Worm (Caenorhabditis elegans) whole organism, L4 larva: Measurements from ENCODE around the gene clec-38.

ENCODE experiments used
- F10B5.3 ChIP-seq: sonication (generic microtip); optimal IDR thresholded peaks from 2 replicates; lab custom pipeline; 2016; ENCODE audit warnings: mild to moderate bottlenecking, missing genetic modification characterization, missing compliant biosample characterization
- R02D3.7 ChIP-seq: fragments of 150-350 bp; sonication (generic microtip); optimal IDR thresholded peaks from 3 replicates; lab custom pipeline; 2014; ENCODE audit warnings: missing biosample characterization, missing genetic modification characterization
- T26A8.4 ChIP-seq: fragments of 200-800 bp; sonication (Bioruptor generic); IDR thresholded peaks from 2 replicates; pipeline ENCODE4 v1.3.6; 2022; ENCODE audit warnings: missing genetic modification characterization, missing compliant biosample characterization
- aly-2 ChIP-seq: sonication (generic microtip); optimal IDR thresholded peaks from 2 replicates; lab custom pipeline; 2018; ENCODE audit warnings: missing biosample characterization, missing genetic modification characterization
- ama-1 ChIP-seq: fragments of 150-350 bp; optimal IDR thresholded peaks from 2 replicates; lab custom pipeline; 2014; ENCODE audit warnings: inconsistent platforms, mixed read lengths
- attf-4 ChIP-seq: sonication (generic microtip); optimal IDR thresholded peaks from 3 replicates; lab custom pipeline; 2017; ENCODE audit warnings: missing biosample characterization, missing genetic modification characterization
- ceh-28 ChIP-seq: fragments of 150-350 bp; optimal IDR thresholded peaks from 2 replicates; lab custom pipeline; 2014; ENCODE audit warnings: missing biosample characterization, missing genetic modification reagents, missing genetic modification characterization
- ceh-62 ChIP-seq: sonication (generic microtip); optimal IDR thresholded peaks from 2 replicates; lab custom pipeline; 2017; ENCODE audit warnings: missing biosample characterization, missing genetic modification characterization
- daf-12 ChIP-seq: fragments of 150-350 bp; optimal IDR thresholded peaks from 2 replicates; lab custom pipeline; 2014; ENCODE audit warnings: missing biosample characterization, missing genetic modification reagents, missing genetic modification characterization
- daf-16 ChIP-seq, 3 experiments: sonication (generic microtip); optimal IDR thresholded peaks; 2 replicates each; lab custom pipeline; 2016 to 2017; ENCODE audit warnings: missing genetic modification characterization in 3 of 3, missing genetic modification reagents in 3 of 3, mild to moderate bottlenecking in 2 of 3, missing compliant biosample characterization in 2 of 3, missing biosample characterization in 1 of 3, moderate library complexity in 1 of 3
- daf-8 ChIP-seq: fragments of 200-800 bp; sonication (Bioruptor generic); IDR thresholded peaks from 2 replicates; pipeline ENCODE4 v1.3.6; 2022; ENCODE audit warnings: missing genetic modification characterization, missing compliant biosample characterization
- dmd-6 ChIP-seq: fragments of 200-800 bp; sonication (Bioruptor generic); IDR thresholded peaks from 2 replicates; pipeline ENCODE4 v1.3.6; 2022; ENCODE audit warnings: missing genetic modification reagents, missing genetic modification characterization, missing compliant biosample characterization
- dmd-8 ChIP-seq: fragments of 200-800 bp; sonication (Bioruptor generic); IDR thresholded peaks from 2 replicates; pipeline ENCODE4 v1.3.6; 2022; ENCODE audit warnings: missing genetic modification characterization, missing compliant biosample characterization
- dve-1 ChIP-seq: sonication (generic microtip); optimal IDR thresholded peaks from 2 replicates; lab custom pipeline; 2017; ENCODE audit warnings: antibody characterized with exemption, mild to moderate bottlenecking, missing genetic modification characterization, missing compliant biosample characterization; ENCODE audit not compliant: insufficient read depth
- hlh-11 ChIP-seq: fragments of 200-800 bp; sonication (Bioruptor generic); optimal IDR thresholded peaks from 2 replicates; lab custom pipeline; 2018; ENCODE audit warnings: mild to moderate bottlenecking, missing genetic modification characterization, missing compliant biosample characterization
- hlh-30 ChIP-seq: sonication (generic microtip); optimal IDR thresholded peaks from 2 replicates; lab custom pipeline; 2017; ENCODE audit warnings: antibody characterized with exemption, mild to moderate bottlenecking, missing genetic modification characterization, missing compliant biosample characterization; ENCODE audit not compliant: insufficient read depth
- lim-7 ChIP-seq: fragments of 200-800 bp; sonication (Bioruptor generic); IDR thresholded peaks from 2 replicates; pipeline ENCODE4 v1.3.6; 2022; ENCODE audit warnings: missing genetic modification characterization, missing compliant biosample characterization
- lin-38 ChIP-seq: fragments of 200-800 bp; sonication (Bioruptor generic); IDR thresholded peaks from 2 replicates; pipeline ENCODE4 v1.3.6; 2022; ENCODE audit warnings: missing genetic modification reagents, missing genetic modification characterization, missing compliant biosample characterization
- lsy-2 ChIP-seq, 2 experiments: fragments of 150-350 bp in 1 of 2; sonication (generic microtip) in 1 of 2; optimal IDR thresholded peaks; 2 replicates each; lab custom pipeline; 2014 to 2017; ENCODE audit warnings: missing biosample characterization in 2 of 2, missing genetic modification characterization in 2 of 2
- madf-9 ChIP-seq: fragments of 200-800 bp; sonication (Bioruptor generic); conservative IDR thresholded peaks from 2 replicates; pipeline ENCODE4 v1.3.6; 2022; ENCODE audit warnings: missing genetic modification reagents, missing genetic modification characterization, missing compliant biosample characterization
- mdl-1 ChIP-seq, 2 experiments: fragments of 150-350 bp in 1 of 2; sonication (generic microtip) in 1 of 2; optimal IDR thresholded peaks; 2 replicates each; lab custom pipeline; 2014 to 2017; ENCODE audit warnings: missing biosample characterization in 2 of 2, missing genetic modification characterization in 2 of 2
- mes-2 ChIP-seq: sonication (generic microtip); optimal IDR thresholded peaks from 2 replicates; lab custom pipeline; 2016; ENCODE audit warnings: missing genotype, mild to moderate bottlenecking, missing genetic modification characterization, missing compliant biosample characterization; ENCODE audit not compliant: poor library complexity, severe bottlenecking
- nhr-102 ChIP-seq: sonication (generic microtip); optimal IDR thresholded peaks from 2 replicates; lab custom pipeline; 2016; ENCODE audit warnings: mild to moderate bottlenecking, missing genetic modification characterization, moderate library complexity, missing compliant biosample characterization
- nhr-237 ChIP-seq: sonication (generic microtip); optimal IDR thresholded peaks from 2 replicates; lab custom pipeline; 2017; ENCODE audit warnings: missing biosample characterization, missing genetic modification characterization
- nhr-25 ChIP-seq: sonication (generic microtip); optimal IDR thresholded peaks from 2 replicates; lab custom pipeline; 2017; ENCODE audit warnings: missing genetic modification characterization, mild to moderate bottlenecking, missing compliant biosample characterization, antibody characterized with exemption, moderate library complexity, borderline replicate concordance; ENCODE audit not compliant: insufficient read depth
- nhr-28 ChIP-seq: fragments of 150-350 bp; optimal IDR thresholded peaks from 2 replicates; lab custom pipeline; 2014; ENCODE audit warnings: missing biosample characterization, missing genetic modification characterization
- nhr-41 ChIP-seq: fragments of 200-800 bp; sonication (Bioruptor generic); IDR thresholded peaks from 2 replicates; pipeline ENCODE4 v1.3.6; 2022; ENCODE audit warnings: missing genetic modification reagents, missing genetic modification characterization, missing compliant biosample characterization
- nhr-48 ChIP-seq: sonication (generic microtip); optimal IDR thresholded peaks from 2 replicates; lab custom pipeline; 2016; ENCODE audit warnings: mild to moderate bottlenecking, missing genetic modification characterization, missing compliant biosample characterization
- nhr-6 ChIP-seq: fragments of 150-350 bp; optimal IDR thresholded peaks from 2 replicates; lab custom pipeline; 2014; ENCODE audit warnings: missing biosample characterization, missing genetic modification characterization
- nhr-77 ChIP-seq: fragments of 150-350 bp; optimal IDR thresholded peaks from 2 replicates; lab custom pipeline; 2014; ENCODE audit warnings: missing biosample characterization, missing genetic modification characterization
- pha-4 ChIP-seq, 2 experiments: fragments of 150-350 bp in 1 of 2; fragments of 200-800 bp in 1 of 2; sonication (Bioruptor generic) in 1 of 2; IDR thresholded peaks in 1 of 2; optimal IDR thresholded peaks in 1 of 2; 2 replicates each; pipeline versions ENCODE4 v1.3.6 to Lab custom; 2014 to 2022; ENCODE audit warnings: missing genetic modification characterization in 2 of 2, missing genetic modification reagents in 2 of 2, missing biosample characterization in 1 of 2, missing compliant biosample characterization in 1 of 2
- php-3 ChIP-seq: fragments of 200-800 bp; sonication (Bioruptor generic); IDR thresholded peaks from 2 replicates; pipeline ENCODE4 v1.3.6; 2022; ENCODE audit warnings: missing genetic modification reagents, missing genetic modification characterization, missing compliant biosample characterization
- pqm-1 ChIP-seq: sonication (generic microtip); optimal IDR thresholded peaks from 2 replicates; lab custom pipeline; 2017; ENCODE audit warnings: missing biosample characterization, missing genetic modification characterization
- saeg-2 ChIP-seq: fragments of 200-800 bp; sonication (Bioruptor generic); IDR thresholded peaks from 2 replicates; pipeline ENCODE4 v1.3.6; 2022; ENCODE audit warnings: missing genetic modification reagents, missing genetic modification characterization, missing compliant biosample characterization
- sdz-12 ChIP-seq: fragments of 200-800 bp; sonication (Bioruptor generic); optimal IDR thresholded peaks from 2 replicates; lab custom pipeline; 2018; ENCODE audit warnings: mild to moderate bottlenecking, missing genetic modification characterization, missing compliant biosample characterization
- spr-1 ChIP-seq: sonication (generic microtip); optimal IDR thresholded peaks from 2 replicates; lab custom pipeline; 2016; ENCODE audit warnings: mild to moderate bottlenecking, missing genetic modification characterization, missing compliant biosample characterization
- tag-97 ChIP-seq: fragments of 200-800 bp; sonication (Bioruptor generic); IDR thresholded peaks from 2 replicates; pipeline ENCODE4 v1.3.6; 2022; ENCODE audit warnings: missing genetic modification characterization, missing compliant biosample characterization
- unc-62 ChIP-seq, 3 experiments: fragments of 150-350 bp in 1 of 3; sonication (generic microtip); optimal IDR thresholded peaks in 2 of 3; peaks in 1 of 3; 1 replicate in 1 of 3; 2 replicates in 2 of 3; lab custom pipeline; 2014 to 2017; ENCODE audit warnings: missing biosample characterization in 3 of 3, missing genetic modification characterization in 3 of 3, missing genetic modification reagents in 3 of 3, missing genotype in 1 of 3
- zip-11 ChIP-seq: fragments of 200-800 bp; sonication (Bioruptor generic); IDR thresholded peaks from 2 replicates; pipeline ENCODE4 v1.3.6; 2022; ENCODE audit warnings: missing genetic modification characterization, missing compliant biosample characterization
- zip-2 ChIP-seq: fragments of 150-350 bp; optimal IDR thresholded peaks from 2 replicates; lab custom pipeline; 2014; ENCODE audit warnings: missing biosample characterization, missing genetic modification characterization
- ztf-7 ChIP-seq: fragments of 150-350 bp; optimal IDR thresholded peaks from 2 replicates; lab custom pipeline; 2014; ENCODE audit warnings: missing biosample characterization, missing genetic modification characterization

Gene clec-38

ce11 chrV:16729961-16730360 lies 5.5 kb downstream of the clec-38 start, which contains the start of gene srz-99:
TSS of gene srz-99 (plus strand) at chrV:16730261.
- no peak for TF ChIP-seq nhr-102
- TF ChIP-seq daf-8: no peak
- TF ChIP-seq madf-9 (GFP tag; lab: Robert Waterston, UW): no peak
- TF ChIP-seq aly-2: no peak
- TF ChIP-seq hlh-11: no peak
- TF ChIP-seq zip-2 (tag; lab: Kevin White, UChicago): no peak
- TF ChIP-seq zip-11 (GFP tag; lab: Robert Waterston, UW): no peak
- no peak for TF ChIP-seq attf-4 (tag; lab: Kevin White, UChicago)
- TF ChIP-seq sdz-12 (GFP tag; lab: Kevin White, UChicago): no peak
- TF ChIP-seq mdl-1 (tag; optimal IDR thresholded peaks at IDR 0.05; lab: Kevin White, UChicago): no peak
- TF ChIP-seq dmd-8 (GFP tag; lab: Robert Waterston, UW): no peak
- no peak for TF ChIP-seq nhr-25
- TF ChIP-seq lim-7 (GFP tag; lab: Robert Waterston, UW): no peak
- no peak for TF ChIP-seq tag-97 (GFP tag; lab: Robert Waterston, UW)
- no peak for TF ChIP-seq nhr-237 (tag; lab: Kevin White, UChicago)

ce11 chrV:16728431-16728830 lies 7.0 kb downstream of the clec-38 start, which contains the start of gene fbxa-127:
TSS of gene fbxa-127 (plus strand) at chrV:16728731.
- TF ChIP-seq madf-9 (GFP tag; lab: Robert Waterston, UW) (no peak), nhr-28 (tag; lab: Kevin White, UChicago) (peak; percentile 29)
- TF ChIP-seq, all 104 proteins: peak for 1

DNA sequence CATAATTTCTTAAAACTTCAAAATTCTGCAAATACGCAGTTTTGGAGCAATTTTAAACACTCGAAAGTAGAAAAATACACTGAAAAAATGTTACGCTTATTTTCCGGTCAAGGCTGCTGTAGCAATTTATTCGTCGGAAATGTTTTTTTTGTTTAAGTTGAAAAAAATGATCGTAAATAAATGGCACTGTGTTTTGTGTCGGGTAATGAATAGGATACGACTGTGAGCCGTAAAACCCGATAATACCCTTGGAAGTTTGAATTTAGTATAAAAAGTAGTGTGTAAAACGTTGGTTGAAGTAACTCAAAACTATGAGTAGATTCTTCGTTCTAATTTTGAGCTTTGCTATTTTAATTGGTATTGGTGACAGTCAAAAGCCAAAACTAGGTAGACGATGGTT lies 8.5 kb downstream of the clec-38 start, which contains the start of gene T25E12.14:
T25E12.14 (plus strand) TSS at position 301 of the 400 bp plus-strand sequence.
- no peak for TF ChIP-seq saeg-2
- no peak for TF ChIP-seq zip-2 (tag; lab: Kevin White, UChicago)
- TF ChIP-seq, all 104 proteins: peak for 0

ce11 chrV:16725955-16726354 lies 9.5 kb downstream of the clec-38 start:
- TF ChIP-seq nhr-48 (tag; lab: Kevin White, UChicago) (peak; percentile 59), daf-16 (GFP tag; optimal IDR thresholded peaks at IDR 0.05; lab: Kevin White, UChicago) (no peak), daf-16 (tag; optimal IDR thresholded peaks at IDR 0.05; lab: Kevin White, UChicago) (peak; percentile 92), hlh-30 (tag; lab: Kevin White, UChicago) (peak; percentile 69), ztf-7 (tag; lab: Kevin White, UChicago) (peak; percentile 80), nhr-6 (tag; lab: Kevin White, UChicago) (peak; percentile 52), T26A8.4 (GFP tag; lab: Robert Waterston, UW) (no peak), mes-2 (tag; lab: Kevin White, UChicago) (no peak), ama-1 (lab: Kevin White, UChicago) (no peak), nhr-28 (tag; lab: Kevin White, UChicago) (peak; percentile 90), nhr-41 (GFP tag; lab: Robert Waterston, UW) (no peak), daf-12 (no peak), ceh-62 (tag; lab: Kevin White, UChicago) (no peak), pqm-1 (tag; lab: Kevin White, UChicago) (peak; percentile 70), mdl-1 (tag; optimal IDR thresholded peaks at IDR 0.05; lab: Kevin White, UChicago) (peak in 1 of 2 experiments; percentile 13), F10B5.3 (no peak), nhr-77 (tag; lab: Kevin White, UChicago) (peak; percentile 78), pha-4 (GFP tag; IDR thresholded peaks at IDR 0.05; lab: Robert Waterston, UW) (no peak; the same call in 1 of the 2 replicates), pha-4 (tag; optimal IDR thresholded peaks at IDR 0.05; lab: Kevin White, UChicago) (peak; percentile 51), nhr-102 (peak; percentile 74), lin-38 (GFP tag; lab: Robert Waterston, UW) (no peak), dve-1 (tag; lab: Kevin White, UChicago) (peak; percentile 93), lsy-2 (tag; optimal IDR thresholded peaks at IDR 0.05; lab: Kevin White, UChicago) (no peak), dmd-6 (GFP tag; lab: Robert Waterston, UW) (peak; percentile 94), php-3 (GFP tag; lab: Robert Waterston, UW) (peak; percentile 59; the same call in 1 of the 2 replicates), unc-62 (GFP tag; optimal IDR thresholded peaks at IDR 0.05 in 1 of 2; lab: Kevin White, UChicago) (peak in 1 of 2 experiments; percentile 2), unc-62 (tag; optimal IDR thresholded peaks at IDR 0.05; lab: Kevin White, UChicago) (no peak), spr-1 (tag; lab: Kevin White, UChicago) (no peak), R02D3.7 (tag; lab: Kevin White, UChicago) (no peak), ceh-28 (tag; lab: Kevin White, UChicago) (no peak), hlh-11 (peak; percentile 87)
